Fruit fly (Drosophila melanogaster) whole organism, embryonic: ENCODE measurements around the gene CG33969.

Experiments used
- BEAF-32 ChIP-seq: fragments of 200-800 bp; sonication (Bioruptor generic); optimal IDR thresholded peaks from 3 replicates; lab custom pipeline; 2017; ENCODE audit warnings: missing biosample characterization, missing genetic modification characterization, mild to moderate bottlenecking, moderate library complexity, missing genetic modification reagents
- CG10543 ChIP-seq: fragments of 200-800 bp; sonication (Bioruptor generic); optimal IDR thresholded peaks from 3 replicates; lab custom pipeline; 2017; ENCODE audit warnings: missing biosample characterization, mild to moderate bottlenecking, missing genetic modification characterization, moderate library complexity
- CG11504 ChIP-seq: fragments of 200-800 bp; sonication (Bioruptor generic); optimal IDR thresholded peaks from 3 replicates; lab custom pipeline; 2019; ENCODE audit warnings: missing biosample characterization, mild to moderate bottlenecking, missing genetic modification characterization, moderate library complexity
- CG13287 ChIP-seq: fragments of 200-800 bp; sonication (Bioruptor generic); IDR thresholded peaks from 2 replicates; pipeline ENCODE4 v1.3.6; 2022; ENCODE audit warnings: missing biosample characterization, missing genetic modification characterization; ENCODE audit not compliant: partially characterized antibody
- CG15011 ChIP-seq: fragments of 200-800 bp; sonication (Bioruptor generic); optimal IDR thresholded peaks from 3 replicates; lab custom pipeline; 2018; ENCODE audit warnings: missing biosample characterization, mild to moderate bottlenecking, missing genetic modification characterization
- CG16813 ChIP-seq: fragments of 200-800 bp; sonication (Bioruptor generic); IDR thresholded peaks from 3 replicates; pipeline ENCODE4 v1.3.6; 2022; ENCODE audit warnings: missing biosample characterization, missing genetic modification characterization; ENCODE audit not compliant: partially characterized antibody
- CG16815 ChIP-seq: fragments of 200-800 bp; sonication (Bioruptor generic); optimal IDR thresholded peaks from 3 replicates; lab custom pipeline; 2017; ENCODE audit warnings: missing biosample characterization, mild to moderate bottlenecking, missing genetic modification characterization
- CG16863 ChIP-seq: fragments of 200-800 bp; sonication (Bioruptor generic); optimal IDR thresholded peaks from 3 replicates; lab custom pipeline; 2016; ENCODE audit warnings: missing biosample characterization, missing genetic modification characterization
- CG17612 ChIP-seq: fragments of 200-800 bp; sonication (Bioruptor generic); IDR thresholded peaks from 2 replicates; pipeline ENCODE4 v1.3.6; 2022; ENCODE audit warnings: missing biosample characterization, missing genetic modification characterization
- CG2199 ChIP-seq: fragments of 200-800 bp; sonication (Bioruptor generic); IDR thresholded peaks from 3 replicates; pipeline ENCODE4 v1.3.6; 2022; ENCODE audit warnings: missing biosample characterization, missing genetic modification characterization
- CG2889 ChIP-seq: fragments of 200-800 bp; sonication (Bioruptor generic); IDR thresholded peaks from 3 replicates; pipeline ENCODE4 v1.3.6; 2022; ENCODE audit warnings: missing biosample characterization, missing genetic modification characterization
- CG32532 ChIP-seq: fragments of 200-800 bp; sonication (Bioruptor generic); IDR thresholded peaks from 2 replicates; pipeline ENCODE4 v1.3.6; 2022; ENCODE audit warnings: missing biosample characterization, missing genetic modification characterization
- CG34224 ChIP-seq: fragments of 200-800 bp; sonication (Bioruptor generic); IDR thresholded peaks from 3 replicates; pipeline ENCODE4 v1.3.6; 2022; ENCODE audit warnings: missing biosample characterization, missing genetic modification characterization; ENCODE audit not compliant: partially characterized antibody
- CG3995 ChIP-seq: fragments of 200-800 bp; sonication (Bioruptor generic); optimal IDR thresholded peaks from 3 replicates; lab custom pipeline; 2016; ENCODE audit warnings: missing biosample characterization, missing genetic modification characterization
- CG8290 ChIP-seq, 3 experiments: fragments of 200-800 bp; sonication (Bioruptor generic); optimal IDR thresholded peaks; 2 replicates each; lab custom pipeline; 2016 to 2019; ENCODE audit warnings: missing biosample characterization in 3 of 3, missing genetic modification characterization in 3 of 3, mild to moderate bottlenecking in 2 of 3, moderate library complexity in 1 of 3
- CG9437 ChIP-seq: fragments of 200-800 bp; sonication (Bioruptor generic); optimal IDR thresholded peaks from 2 replicates; lab custom pipeline; 2018; ENCODE audit warnings: missing biosample characterization, mild to moderate bottlenecking, missing genetic modification characterization
- CoRest ChIP-seq: fragments of 200-800 bp; sonication (Bioruptor generic); optimal IDR thresholded peaks from 3 replicates; lab custom pipeline; 2018; ENCODE audit warnings: missing biosample characterization, mild to moderate bottlenecking, missing genetic modification characterization, moderate library complexity
- Deaf1 ChIP-seq: fragments of 200-800 bp; optimal IDR thresholded peaks from 3 replicates; lab custom pipeline; 2019; ENCODE audit warnings: missing biosample characterization, mild to moderate bottlenecking, missing genetic modification characterization, moderate library complexity
- ERR ChIP-seq: fragments of 200-800 bp; sonication (Bioruptor generic); optimal IDR thresholded peaks from 2 replicates; lab custom pipeline; 2016; ENCODE audit warnings: missing biosample characterization, missing genetic modification characterization
- HLH4C ChIP-seq: fragments of 200-800 bp; sonication (Bioruptor generic); IDR thresholded peaks from 3 replicates; pipeline ENCODE4 v1.3.6; 2022; ENCODE audit warnings: missing biosample characterization, missing genetic modification characterization; ENCODE audit not compliant: partially characterized antibody
- MBD-R2 ChIP-seq: fragments of 200-800 bp; sonication (Bioruptor generic); IDR thresholded peaks from 2 replicates; pipeline ENCODE4 v1.3.6; 2022; ENCODE audit warnings: missing biosample characterization, missing genetic modification characterization
- Mrtf ChIP-seq: fragments of 200-800 bp; sonication (Bioruptor generic); IDR thresholded peaks from 3 replicates; pipeline ENCODE4 v1.3.6; 2022; ENCODE audit warnings: missing biosample characterization, missing genetic modification characterization
- Myb ChIP-seq: fragments of 200-800 bp; sonication (Bioruptor generic); optimal IDR thresholded peaks from 2 replicates; lab custom pipeline; 2016; ENCODE audit warnings: missing biosample characterization, missing genetic modification characterization
- Optix ChIP-seq: fragments of 200-800 bp; sonication (Bioruptor generic); IDR thresholded peaks from 3 replicates; pipeline ENCODE4 v1.3.6; 2022; ENCODE audit warnings: missing biosample characterization, missing genetic modification characterization
- Pdp1 ChIP-seq, 2 experiments: fragments of 200-800 bp; sonication (Bioruptor generic); optimal IDR thresholded peaks; 3 replicates each; lab custom pipeline; 2016; ENCODE audit warnings: missing biosample characterization in 2 of 2, missing genetic modification characterization in 2 of 2, mild to moderate bottlenecking in 1 of 2, moderate library complexity in 1 of 2
- Sry-β ChIP-seq: fragments of 200-800 bp; sonication (Bioruptor generic); optimal IDR thresholded peaks from 2 replicates; lab custom pipeline; 2018; ENCODE audit warnings: missing biosample characterization, mild to moderate bottlenecking, missing genetic modification characterization, moderate library complexity
- Trl ChIP-seq, 3 experiments: fragments of >200 bp in 2 of 3; fragments of 200-800 bp in 1 of 3; sonication (Bioruptor generic) in 1 of 3; optimal IDR thresholded peaks; 2 replicates in 1 of 3; 3 replicates in 2 of 3; lab custom pipeline; 2016 to 2017; ENCODE audit warnings: missing biosample characterization in 1 of 3, missing genetic modification characterization in 1 of 3
- YL-1 ChIP-seq: fragments of 200-800 bp; sonication (Bioruptor generic); optimal IDR thresholded peaks from 3 replicates; lab custom pipeline; 2017; ENCODE audit warnings: missing biosample characterization, mild to moderate bottlenecking, missing genetic modification characterization
- aop ChIP-seq: fragments of 200-800 bp; sonication (Bioruptor generic); IDR thresholded peaks from 2 replicates; pipeline ENCODE4 v1.3.6; 2022; ENCODE audit warnings: missing biosample characterization, missing genetic modification characterization
- croc ChIP-seq: fragments of 200-800 bp; sonication (Bioruptor generic); conservative IDR thresholded peaks from 3 replicates; pipeline ENCODE4 v1.3.6; 2022; ENCODE audit warnings: missing biosample characterization, missing genetic modification characterization
- dm ChIP-seq: fragments of 200-800 bp; sonication (Bioruptor generic); optimal IDR thresholded peaks from 3 replicates; lab custom pipeline; 2016; ENCODE audit warnings: missing biosample characterization, missing genetic modification characterization
- en ChIP-seq: fragments of 200-800 bp; sonication (Bioruptor generic); optimal IDR thresholded peaks from 2 replicates; lab custom pipeline; 2016; ENCODE audit warnings: missing biosample characterization, missing genetic modification characterization
- ewg ChIP-seq: fragments of 200-800 bp; sonication (Bioruptor generic); optimal IDR thresholded peaks from 3 replicates; lab custom pipeline; 2017; ENCODE audit warnings: mild to moderate bottlenecking, missing biosample characterization, missing genetic modification reagents, missing genetic modification characterization
- fu2 ChIP-seq: fragments of 200-800 bp; sonication (Bioruptor generic); optimal IDR thresholded peaks from 2 replicates; lab custom pipeline; 2016; ENCODE audit warnings: missing biosample characterization, missing genetic modification characterization
- hb ChIP-seq: fragments of 200-800 bp; sonication (Bioruptor generic); IDR thresholded peaks from 3 replicates; pipeline ENCODE4 v1.3.6; 2022; ENCODE audit warnings: missing biosample characterization, missing genetic modification characterization; ENCODE audit not compliant: partially characterized antibody
- her ChIP-seq: fragments of 200-800 bp; sonication (Bioruptor generic); optimal IDR thresholded peaks from 2 replicates; lab custom pipeline; 2016; ENCODE audit warnings: missing biosample characterization, missing genetic modification characterization
- jigr1 ChIP-seq: fragments of 200-800 bp; sonication (Bioruptor generic); IDR thresholded peaks from 3 replicates; pipeline ENCODE4 v1.3.6; 2022; ENCODE audit warnings: missing biosample characterization, missing genetic modification characterization
- lab ChIP-seq: fragments of 200-800 bp; sonication (Bioruptor generic); optimal IDR thresholded peaks from 3 replicates; lab custom pipeline; 2017; ENCODE audit warnings: missing biosample characterization, missing genetic modification characterization, mild to moderate bottlenecking, moderate library complexity, missing genetic modification reagents
- luna ChIP-seq: fragments of 200-800 bp; sonication (Bioruptor generic); optimal IDR thresholded peaks from 2 replicates; lab custom pipeline; 2016; ENCODE audit warnings: missing biosample characterization, missing genetic modification characterization
- nerfin-1 ChIP-seq: fragments of 200-800 bp; sonication (Bioruptor generic); optimal IDR thresholded peaks from 3 replicates; lab custom pipeline; 2019; ENCODE audit warnings: missing biosample characterization, mild to moderate bottlenecking, missing genetic modification characterization, moderate library complexity
- nerfin-2 ChIP-seq: fragments of 200-800 bp; sonication (Bioruptor generic); IDR thresholded peaks from 2 replicates; pipeline ENCODE4 v1.3.6; 2022; ENCODE audit warnings: missing biosample characterization, missing genetic modification characterization; ENCODE audit not compliant: partially characterized antibody
- nmo ChIP-seq: fragments of 200-800 bp; sonication (Bioruptor generic); optimal IDR thresholded peaks from 2 replicates; lab custom pipeline; 2018; ENCODE audit warnings: missing biosample characterization, mild to moderate bottlenecking, missing genetic modification characterization, moderate library complexity
- nom ChIP-seq: fragments of 200-800 bp; sonication (Bioruptor generic); optimal IDR thresholded peaks from 2 replicates; lab custom pipeline; 2017; ENCODE audit warnings: missing biosample characterization, missing genetic modification characterization, mild to moderate bottlenecking, moderate library complexity, missing genetic modification reagents
- otp ChIP-seq: fragments of 200-800 bp; sonication (Bioruptor generic); IDR thresholded peaks from 3 replicates; pipeline ENCODE4, ENCODE4 v1.3.6; 2022; ENCODE audit warnings: missing biosample characterization, missing genetic modification characterization
- sens ChIP-seq: fragments of 200-800 bp; sonication (Bioruptor generic); peaks from one replicate; lab custom pipeline; 2016; ENCODE audit warnings: missing biosample characterization, missing genetic modification characterization
- slou ChIP-seq: fragments of 200-800 bp; sonication (Bioruptor generic); optimal IDR thresholded peaks from 3 replicates; lab custom pipeline; 2016; ENCODE audit warnings: missing biosample characterization, missing genetic modification characterization
- sug ChIP-seq: fragments of 200-800 bp; optimal IDR thresholded peaks from 2 replicates; lab custom pipeline; 2019; ENCODE audit warnings: missing biosample characterization, mild to moderate bottlenecking, missing genetic modification characterization, moderate library complexity
- tna ChIP-seq: fragments of 200-800 bp; sonication (Bioruptor generic); IDR thresholded peaks from 2 replicates; pipeline ENCODE4 v1.3.6; 2022; ENCODE audit warnings: missing biosample characterization, missing genetic modification characterization; ENCODE audit not compliant: partially characterized antibody
- z ChIP-seq: fragments of 200-800 bp; sonication (Bioruptor generic); IDR thresholded peaks from 3 replicates; pipeline ENCODE4 v1.3.6; 2022; ENCODE audit warnings: missing biosample characterization, missing genetic modification characterization

The CG33969 gene

DNA sequence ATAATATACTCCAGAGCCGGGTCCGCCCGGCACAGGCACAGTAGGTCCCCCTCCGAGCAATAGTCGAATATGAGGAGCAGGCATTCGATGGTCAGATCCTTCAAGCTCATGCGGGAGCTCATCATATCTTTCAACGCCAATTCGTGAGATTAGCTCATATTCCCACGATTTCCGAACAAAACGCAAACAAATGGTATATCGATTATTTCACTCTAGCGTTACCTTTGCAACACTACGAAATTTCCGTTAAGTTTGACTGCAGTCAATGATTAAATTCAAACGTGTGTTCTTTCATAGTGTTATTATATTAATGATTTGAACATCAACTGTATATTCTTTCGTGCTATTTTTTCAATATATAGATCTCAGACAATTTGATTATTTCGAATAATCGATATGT, at the start of gene CG33969 (continued):
- TF ChIP-seq CG16813 (GFP tag; lab: Robert Waterston, UW): no peak
- TF ChIP-seq CG32532 (GFP tag; lab: Robert Waterston, UW): no peak
- TF ChIP-seq aop (GFP tag; lab: Robert Waterston, UW): no peak
- TF ChIP-seq CG16815 (GFP tag; lab: Kevin White, UChicago): no peak
- peak; percentile 70 for TF ChIP-seq sens (GFP tag; lab: Kevin White, UChicago)
- TF ChIP-seq dm (GFP tag; lab: Kevin White, UChicago): no peak
- peak; percentile 58 for TF ChIP-seq BEAF-32
- no peak for TF ChIP-seq luna (GFP tag; lab: Kevin White, UChicago)
- peak; percentile 14; the same call in 1 of the 3 replicates for TF ChIP-seq HLH4C
- no peak for TF ChIP-seq croc
- peak in 1 of 2 experiments; percentile 46 for TF ChIP-seq Pdp1 (GFP tag; optimal IDR thresholded peaks at IDR 0.05; lab: Kevin White, UChicago)
- no peak for TF ChIP-seq Sry-β
- TF ChIP-seq CoRest (tag; lab: Kevin White, UChicago): no peak
- TF ChIP-seq nmo (GFP tag; lab: Kevin White, UChicago): no peak
- peak; percentile 5 for TF ChIP-seq CG3995
- TF ChIP-seq CG34224: peak; percentile 49; the same call in 1 of the 3 replicates
- TF ChIP-seq MBD-R2 (GFP tag; lab: Robert Waterston, UW): peak; percentile 63
- peak; percentile 58 for TF ChIP-seq CG13287 (GFP tag; lab: Robert Waterston, UW)
- TF ChIP-seq CG16863: no peak
- no peak for TF ChIP-seq ewg (GFP tag; lab: Kevin White, UChicago)
- TF ChIP-seq z (GFP tag; lab: Robert Waterston, UW): no peak
- TF ChIP-seq hb: no peak
- peak; percentile 58 for TF ChIP-seq CG9437
- peak; percentile 96 for TF ChIP-seq Myb (GFP tag; lab: Kevin White, UChicago)
- TF ChIP-seq Optix (GFP tag; lab: Robert Waterston, UW): 0 out of 3 replicates have a peak, but pooled peaks have one; percentile 23
- no peak for TF ChIP-seq otp (GFP tag; lab: Robert Waterston, UW)
- TF ChIP-seq CG8290 (GFP tag; optimal IDR thresholded peaks at IDR 0.05; lab: Kevin White, UChicago): no peak
- peak in 1 of 2 experiments; percentile 40 for TF ChIP-seq CG8290 (tag; optimal IDR thresholded peaks at IDR 0.05; lab: Kevin White, UChicago)
- TF ChIP-seq lab (GFP tag; lab: Kevin White, UChicago): peak; percentile 3
- TF ChIP-seq Deaf1 (tag; lab: Kevin White, UChicago): peak; percentile 11
- peak; percentile 29 for TF ChIP-seq CG11504 (tag; lab: Kevin White, UChicago)
- peak; percentile 2 for TF ChIP-seq sug (tag; lab: Kevin White, UChicago)
- no peak for TF ChIP-seq en (GFP tag; lab: Kevin White, UChicago)
- peak; percentile 37 for TF ChIP-seq her (GFP tag; lab: Kevin White, UChicago)
- TF ChIP-seq slou (GFP tag; lab: Kevin White, UChicago): no peak
- no peak for TF ChIP-seq CG17612 (GFP tag; lab: Robert Waterston, UW)
- TF ChIP-seq, all 482 proteins: peak for 51

DNA sequence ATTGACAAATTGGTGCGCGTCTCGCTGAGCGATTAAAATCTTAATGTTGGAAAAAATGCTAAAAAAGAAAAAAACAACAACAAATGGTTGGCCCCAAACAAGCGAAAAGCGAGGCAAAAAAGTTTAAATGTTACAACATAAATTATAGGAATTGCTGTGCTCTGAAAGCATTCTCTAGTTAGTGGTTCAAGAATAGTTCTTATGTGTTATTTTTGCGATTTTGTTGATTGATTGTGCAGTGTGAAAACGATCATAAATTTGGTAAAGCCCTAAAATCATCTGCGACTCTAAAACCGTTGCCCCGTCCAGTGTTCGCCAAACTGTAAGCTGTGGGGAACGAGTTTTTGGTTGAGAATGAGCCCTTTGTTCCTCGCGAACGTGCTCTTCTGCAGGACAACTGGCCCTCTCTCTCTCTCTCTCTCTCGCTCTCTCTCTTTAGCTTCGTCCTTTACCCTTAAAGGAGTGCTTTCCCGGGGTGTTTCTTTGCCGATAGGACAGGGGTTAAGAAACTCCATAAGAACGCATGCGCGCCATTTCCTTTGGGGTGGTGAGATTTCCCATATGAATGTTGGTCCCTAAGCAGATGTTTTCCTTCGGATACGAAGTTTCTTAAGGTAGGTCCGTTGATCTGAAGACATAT, 49.4 kb upstream of the CG33969 start:
- TF ChIP-seq CG2889 (GFP tag; lab: Robert Waterston, UW): no peak
- TF ChIP-seq nerfin-1 (tag; lab: Kevin White, UChicago): peak; percentile 1
- no peak for TF ChIP-seq ERR (GFP tag; lab: Kevin White, UChicago)
- TF ChIP-seq Trl (optimal IDR thresholded peaks at IDR 0.05; lab: Kevin White, UChicago): peak; percentile 72 to 78
- TF ChIP-seq Trl (GFP tag; optimal IDR thresholded peaks at IDR 0.05; lab: Kevin White, UChicago): no peak
- TF ChIP-seq en (GFP tag; lab: Kevin White, UChicago): no peak
- no peak for TF ChIP-seq CG10543 (GFP tag; lab: Kevin White, UChicago)
- no peak for TF ChIP-seq CG15011 (GFP tag; lab: Kevin White, UChicago)
- no peak for TF ChIP-seq jigr1 (GFP tag; lab: Robert Waterston, UW)
- TF ChIP-seq Mrtf: no peak
- TF ChIP-seq fu2: no peak
- TF ChIP-seq CG2199 (GFP tag; lab: Robert Waterston, UW): no peak; the same call in 2 of the 3 replicates
- peak; percentile 16 for TF ChIP-seq nom (GFP tag; lab: Kevin White, UChicago)
- peak; percentile 52; the same call in 1 of the 2 replicates for TF ChIP-seq nerfin-2 (GFP tag; lab: Robert Waterston, UW)
- TF ChIP-seq tna (GFP tag; lab: Robert Waterston, UW): peak; percentile 38; the same call in 1 of the 2 replicates
- TF ChIP-seq YL-1 (GFP tag; lab: Kevin White, UChicago): no peak
